Fruit fly (Drosophila melanogaster) whole organism, embryonic: ENCODE results near the gene dbr.

Source experiments
- Awh ChIP-seq: fragments of 200-800 bp; sonication (Bioruptor generic); IDR thresholded peaks from 2 replicates; pipeline ENCODE4, ENCODE4 v1.3.6; 2022; ENCODE audit warnings: missing biosample characterization, missing genetic modification characterization
- Bdp1 ChIP-seq: fragments of 200-800 bp; sonication (Bioruptor generic); optimal IDR thresholded peaks from 3 replicates; lab custom pipeline; 2016; ENCODE audit warnings: missing biosample characterization, missing genetic modification characterization
- Blimp-1 ChIP-seq: fragments of 200-800 bp; sonication (Bioruptor generic); optimal IDR thresholded peaks from 3 replicates; lab custom pipeline; 2018; ENCODE audit warnings: missing biosample characterization, missing genetic modification characterization, mild to moderate bottlenecking, moderate library complexity, missing genetic modification reagents
- CG10543 ChIP-seq: fragments of 200-800 bp; sonication (Bioruptor generic); optimal IDR thresholded peaks from 3 replicates; lab custom pipeline; 2017; ENCODE audit warnings: missing biosample characterization, mild to moderate bottlenecking, missing genetic modification characterization, moderate library complexity
- CG13424 ChIP-seq: fragments of 200-800 bp; sonication (Bioruptor generic); optimal IDR thresholded peaks from 2 replicates; lab custom pipeline; 2019; ENCODE audit warnings: missing biosample characterization, mild to moderate bottlenecking, missing genetic modification characterization, moderate library complexity
- CG13894 ChIP-seq: fragments of 200-800 bp; sonication (Bioruptor generic); optimal IDR thresholded peaks from 3 replicates; lab custom pipeline; 2018; ENCODE audit warnings: missing biosample characterization, mild to moderate bottlenecking, missing genetic modification characterization, moderate library complexity
- CG1529 ChIP-seq: fragments of 200-800 bp; sonication (Bioruptor generic); optimal IDR thresholded peaks from 3 replicates; lab custom pipeline; 2018; ENCODE audit warnings: missing biosample characterization, missing genetic modification characterization
- CG16813 ChIP-seq: fragments of 200-800 bp; sonication (Bioruptor generic); IDR thresholded peaks from 3 replicates; pipeline ENCODE4 v1.3.6; 2022; ENCODE audit warnings: missing biosample characterization, missing genetic modification characterization; ENCODE audit not compliant: partially characterized antibody
- CG16863 ChIP-seq: fragments of 200-800 bp; sonication (Bioruptor generic); optimal IDR thresholded peaks from 3 replicates; lab custom pipeline; 2016; ENCODE audit warnings: missing biosample characterization, missing genetic modification characterization
- CG17186 ChIP-seq: fragments of 200-800 bp; sonication (Bioruptor generic); optimal IDR thresholded peaks from 3 replicates; lab custom pipeline; 2017; ENCODE audit warnings: missing biosample characterization, missing genetic modification reagents, missing genetic modification characterization
- CG2199 ChIP-seq: fragments of 200-800 bp; sonication (Bioruptor generic); IDR thresholded peaks from 3 replicates; pipeline ENCODE4 v1.3.6; 2022; ENCODE audit warnings: missing biosample characterization, missing genetic modification characterization
- CG3163 ChIP-seq: fragments of 200-800 bp; sonication (Bioruptor generic); optimal IDR thresholded peaks from 3 replicates; lab custom pipeline; 2016; ENCODE audit warnings: missing biosample characterization, missing genetic modification characterization
- CG32532 ChIP-seq: fragments of 200-800 bp; sonication (Bioruptor generic); IDR thresholded peaks from 2 replicates; pipeline ENCODE4 v1.3.6; 2022; ENCODE audit warnings: missing biosample characterization, missing genetic modification characterization
- CG33213 ChIP-seq: fragments of 200-800 bp; sonication (Bioruptor generic); optimal IDR thresholded peaks from 3 replicates; lab custom pipeline; 2016; ENCODE audit warnings: missing biosample characterization, missing genetic modification characterization
- CG6254 ChIP-seq: fragments of 200-800 bp; sonication (Bioruptor generic); optimal IDR thresholded peaks from 3 replicates; lab custom pipeline; 2017; ENCODE audit warnings: mild to moderate bottlenecking, missing biosample characterization, missing genetic modification reagents, missing genetic modification characterization
- CG8359 ChIP-seq: fragments of 200-800 bp; sonication (Bioruptor generic); optimal IDR thresholded peaks from 2 replicates; lab custom pipeline; 2017; ENCODE audit warnings: missing biosample characterization, mild to moderate bottlenecking, missing genetic modification characterization, borderline replicate concordance
- CG9437 ChIP-seq: fragments of 200-800 bp; sonication (Bioruptor generic); optimal IDR thresholded peaks from 2 replicates; lab custom pipeline; 2018; ENCODE audit warnings: missing biosample characterization, mild to moderate bottlenecking, missing genetic modification characterization
- Ets65A ChIP-seq: fragments of 200-800 bp; sonication (Bioruptor generic); peaks from one replicate; lab custom pipeline; 2016; ENCODE audit warnings: missing biosample characterization, missing genetic modification characterization
- H15 ChIP-seq: fragments of 200-800 bp; sonication (Bioruptor generic); IDR thresholded peaks from 3 replicates; pipeline ENCODE4 v1.3.6; 2022; ENCODE audit warnings: missing biosample characterization, missing genetic modification characterization
- HmgZ ChIP-seq: fragments of 200-800 bp; sonication (Bioruptor generic); optimal IDR thresholded peaks from 2 replicates; lab custom pipeline; 2018; ENCODE audit warnings: missing biosample characterization, mild to moderate bottlenecking, missing genetic modification characterization
- Med ChIP-seq: fragments of 200-800 bp; sonication (Bioruptor generic); peaks from one replicate; lab custom pipeline; 2016; ENCODE audit warnings: missing biosample characterization, missing genetic modification characterization, mild to moderate bottlenecking, inconsistent platforms, moderate library complexity
- NK7.1 ChIP-seq: fragments of 200-800 bp; sonication (Bioruptor generic); optimal IDR thresholded peaks from 3 replicates; lab custom pipeline; 2016; ENCODE audit warnings: missing biosample characterization, missing genetic modification characterization
- Nf-YB ChIP-seq: fragments of 200-800 bp; sonication (Bioruptor generic); optimal IDR thresholded peaks from 3 replicates; lab custom pipeline; 2019; ENCODE audit warnings: missing biosample characterization, mild to moderate bottlenecking, missing genetic modification characterization, moderate library complexity
- Spps ChIP-seq: fragments of 200-800 bp; sonication (Bioruptor generic); optimal IDR thresholded peaks from 2 replicates; lab custom pipeline; 2018; ENCODE audit warnings: missing biosample characterization, mild to moderate bottlenecking, missing genetic modification characterization
- Taf1 ChIP-seq: fragments of 200-800 bp; sonication (Bioruptor generic); IDR thresholded peaks from 2 replicates; pipeline ENCODE4 v1.3.6; 2022; ENCODE audit warnings: missing biosample characterization, missing genetic modification characterization
- Xbp1 ChIP-seq: fragments of 200-800 bp; sonication (Bioruptor generic); optimal IDR thresholded peaks from 3 replicates; lab custom pipeline; 2016; ENCODE audit warnings: missing biosample characterization, mild to moderate bottlenecking, missing genetic modification characterization
- abd-A ChIP-seq: fragments of 200-800 bp; sonication (Bioruptor generic); optimal IDR thresholded peaks from 3 replicates; lab custom pipeline; 2019; ENCODE audit warnings: missing biosample characterization, mild to moderate bottlenecking, missing genetic modification characterization, moderate library complexity
- amos ChIP-seq: fragments of 200-800 bp; sonication (Bioruptor generic); IDR thresholded peaks from 2 replicates; pipeline ENCODE4 v1.3.6; 2022; ENCODE audit warnings: missing biosample characterization, missing genetic modification characterization; ENCODE audit not compliant: partially characterized antibody
- bbx ChIP-seq: fragments of 200-800 bp; sonication (Bioruptor generic); IDR thresholded peaks from 2 replicates; pipeline ENCODE4 v1.3.6; 2022; ENCODE audit warnings: missing biosample characterization, missing genetic modification characterization; ENCODE audit not compliant: partially characterized antibody
- bcd ChIP-seq: fragments of 200-800 bp; sonication (Bioruptor generic); optimal IDR thresholded peaks from 2 replicates; lab custom pipeline; 2017; ENCODE audit warnings: missing biosample characterization, mild to moderate bottlenecking, missing genetic modification characterization
- chif ChIP-seq, 2 experiments: fragments of 200-800 bp; sonication (Bioruptor generic); optimal IDR thresholded peaks; 3 replicates each; lab custom pipeline; 2016; ENCODE audit warnings: missing biosample characterization in 2 of 2, missing genetic modification characterization in 2 of 2
- croc ChIP-seq: fragments of 200-800 bp; sonication (Bioruptor generic); conservative IDR thresholded peaks from 3 replicates; pipeline ENCODE4 v1.3.6; 2022; ENCODE audit warnings: missing biosample characterization, missing genetic modification characterization
- ems ChIP-seq: fragments of 200-800 bp; sonication (Bioruptor generic); optimal IDR thresholded peaks from 3 replicates; lab custom pipeline; 2016; ENCODE audit warnings: missing biosample characterization, missing genetic modification characterization
- en ChIP-seq: fragments of 200-800 bp; sonication (Bioruptor generic); optimal IDR thresholded peaks from 2 replicates; lab custom pipeline; 2016; ENCODE audit warnings: missing biosample characterization, missing genetic modification characterization
- ewg ChIP-seq: fragments of 200-800 bp; sonication (Bioruptor generic); optimal IDR thresholded peaks from 3 replicates; lab custom pipeline; 2017; ENCODE audit warnings: mild to moderate bottlenecking, missing biosample characterization, missing genetic modification reagents, missing genetic modification characterization
- gfzf ChIP-seq: fragments of 200-800 bp; sonication (Bioruptor generic); optimal IDR thresholded peaks from 2 replicates; lab custom pipeline; 2016; ENCODE audit warnings: missing biosample characterization, mild to moderate bottlenecking, missing genetic modification characterization, moderate library complexity
- gt ChIP-seq: fragments of 200-800 bp; sonication (Bioruptor generic); IDR thresholded peaks from 2 replicates; pipeline ENCODE4 v1.3.6; 2022; ENCODE audit warnings: missing biosample characterization, missing genetic modification characterization
- hbn ChIP-seq: fragments of 200-800 bp; sonication (Bioruptor generic); IDR thresholded peaks from 2 replicates; pipeline ENCODE4 v1.3.6; 2022; ENCODE audit warnings: missing biosample characterization, missing genetic modification characterization; ENCODE audit not compliant: partially characterized antibody
- hkb ChIP-seq, 2 experiments: fragments of 200-800 bp in 1 of 2; fragments of >200 bp in 1 of 2; sonication (Bioruptor generic) in 1 of 2; IDR thresholded peaks in 1 of 2; optimal IDR thresholded peaks in 1 of 2; 2 replicates each; pipeline versions ENCODE4 v1.3.6 to Lab custom; 2017 to 2022; ENCODE audit warnings: missing biosample characterization in 1 of 2, missing genetic modification characterization in 1 of 2
- ken ChIP-seq: fragments of 200-800 bp; sonication (Bioruptor generic); IDR thresholded peaks from 3 replicates; pipeline ENCODE4 v1.3.6; 2022; ENCODE audit warnings: missing biosample characterization, missing genetic modification characterization
- nau ChIP-seq: fragments of 200-800 bp; sonication (Bioruptor generic); optimal IDR thresholded peaks from 3 replicates; lab custom pipeline; 2017; ENCODE audit warnings: missing biosample characterization, mild to moderate bottlenecking, missing genetic modification characterization, missing genetic modification reagents
- p53 ChIP-seq: fragments of 200-800 bp; sonication (Bioruptor generic); optimal IDR thresholded peaks from 2 replicates; lab custom pipeline; 2016; ENCODE audit warnings: missing biosample characterization, missing genetic modification characterization
- pfk ChIP-seq: fragments of 200-800 bp; sonication (Bioruptor generic); optimal IDR thresholded peaks from 2 replicates; lab custom pipeline; 2018; ENCODE audit warnings: missing biosample characterization, mild to moderate bottlenecking, missing genetic modification characterization, moderate library complexity
- phol ChIP-seq: fragments of 200-800 bp; sonication (Bioruptor generic); optimal IDR thresholded peaks from 3 replicates; lab custom pipeline; 2018; ENCODE audit warnings: missing biosample characterization, mild to moderate bottlenecking, missing genetic modification characterization, moderate library complexity
- pzg ChIP-seq: fragments of 200-800 bp; sonication (Bioruptor generic); optimal IDR thresholded peaks from 3 replicates; lab custom pipeline; 2018; ENCODE audit warnings: missing biosample characterization, mild to moderate bottlenecking, missing genetic modification characterization, moderate library complexity
- sens ChIP-seq: fragments of 200-800 bp; sonication (Bioruptor generic); peaks from one replicate; lab custom pipeline; 2016; ENCODE audit warnings: missing biosample characterization, missing genetic modification characterization
- shn ChIP-seq: fragments of 200-800 bp; sonication (Bioruptor generic); optimal IDR thresholded peaks from 3 replicates; lab custom pipeline; 2016; ENCODE audit warnings: missing biosample characterization, missing genetic modification characterization
- sr ChIP-seq: fragments of 200-800 bp; sonication (Bioruptor generic); IDR thresholded peaks from 3 replicates; pipeline ENCODE4 v1.3.6; 2022; ENCODE audit warnings: missing biosample characterization, missing genetic modification characterization
- vfl ChIP-seq: fragments of 200-800 bp; sonication (Bioruptor generic); optimal IDR thresholded peaks from 2 replicates; lab custom pipeline; 2016; ENCODE audit warnings: missing biosample characterization, missing genetic modification characterization

Gene dbr

DNA sequence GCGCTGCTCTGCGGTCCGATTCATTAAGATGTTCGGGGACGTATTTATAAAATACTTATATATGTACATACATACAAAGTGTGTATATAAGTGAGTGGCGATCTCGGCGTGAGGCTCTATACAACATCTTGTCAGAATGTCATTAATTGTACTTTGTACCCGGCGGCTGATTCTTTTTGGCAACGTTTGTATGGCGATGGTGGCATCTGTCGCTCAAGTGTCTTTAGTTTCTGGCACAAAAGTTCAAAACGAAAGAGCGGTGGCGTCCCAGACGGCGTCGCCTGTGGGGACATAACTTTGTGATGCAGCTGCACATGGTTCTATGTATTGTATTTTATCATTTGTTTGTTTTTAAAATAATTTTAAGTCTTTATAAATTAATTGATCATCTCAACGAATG, 26.7 kb downstream of the dbr start:
- TF ChIP-seq CG2199 (GFP tag; lab: Robert Waterston, UW) (0 out of 3 replicates have a peak, but pooled peaks have one; percentile 1), Spps (no peak), CG10543 (GFP tag; lab: Kevin White, UChicago) (peak; percentile 22), pfk (GFP tag; lab: Kevin White, UChicago) (no peak), CG16813 (GFP tag; lab: Robert Waterston, UW) (no peak), CG9437 (no peak), Med (GFP tag; lab: Kevin White, UChicago) (peak; percentile 47), nau (GFP tag; lab: Kevin White, UChicago) (peak; percentile 15), Ets65A (GFP tag; lab: Kevin White, UChicago) (peak; percentile 78)
- TF ChIP-seq, all 482 proteins: peak for 5

DNA sequence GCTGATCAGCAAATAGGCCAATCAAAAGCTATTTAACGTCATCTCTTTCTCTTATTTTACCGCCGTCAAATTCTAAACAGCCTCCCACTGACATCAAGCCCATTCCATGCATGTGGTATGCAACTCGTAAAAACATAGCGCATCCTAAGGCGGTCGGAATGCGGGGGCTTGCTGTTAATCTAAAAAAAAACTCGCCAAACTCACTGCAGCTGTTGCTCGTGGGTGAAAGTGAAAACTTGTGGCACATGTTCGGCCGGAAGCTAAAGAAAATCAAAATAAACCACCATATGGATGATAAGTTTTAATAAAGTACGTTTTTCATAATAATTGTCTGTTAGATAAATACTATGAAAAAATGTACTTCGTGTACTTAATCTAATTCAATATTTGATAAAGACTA, 27.8 kb downstream of the dbr start:
- TF ChIP-seq CG13424 (no peak), CG6254 (GFP tag; lab: Kevin White, UChicago) (no peak), CG3163 (GFP tag; lab: Kevin White, UChicago) (no peak), HmgZ (no peak), amos (GFP tag; lab: Robert Waterston, UW) (no peak), Nf-YB (GFP tag; lab: Kevin White, UChicago) (peak; percentile 63), chif (GFP tag; optimal IDR thresholded peaks at IDR 0.05; lab: Kevin White, UChicago) (no peak), CG2199 (GFP tag; lab: Robert Waterston, UW) (0 out of 3 replicates have a peak, but pooled peaks have one; percentile 21), Awh (no peak), en (no peak), gt (no peak), Taf1 (GFP tag; lab: Robert Waterston, UW) (no peak), bbx (GFP tag; lab: Robert Waterston, UW) (peak; percentile 10; the same call in 1 of the 2 replicates), Bdp1 (no peak), CG8359 (GFP tag; lab: Kevin White, UChicago) (no peak), phol (tag; lab: Kevin White, UChicago) (no peak), NK7.1 (GFP tag; lab: Kevin White, UChicago) (no peak), p53 (GFP tag; lab: Kevin White, UChicago) (no peak), croc (GFP tag; lab: Robert Waterston, UW) (no peak), H15 (no peak), CG1529 (GFP tag; lab: Kevin White, UChicago) (no peak), bcd (no peak), shn (GFP tag; lab: Kevin White, UChicago) (no peak), hkb (optimal IDR thresholded peaks at IDR 0.05; lab: Kevin White, UChicago) (no peak), hkb (GFP tag; IDR thresholded peaks at IDR 0.05; lab: Robert Waterston, UW) (0 out of 2 replicates have a peak, but pooled peaks have one; percentile 8), vfl (GFP tag; lab: Kevin White, UChicago) (no peak), CG16863 (GFP tag; lab: Kevin White, UChicago) (no peak), CG13894 (tag; lab: Kevin White, UChicago) (no peak), hbn (GFP tag; lab: Robert Waterston, UW) (no peak), sr (GFP tag; lab: Robert Waterston, UW) (no peak; the same call in 2 of the 3 replicates), abd-A (no peak), gfzf (GFP tag; lab: Kevin White, UChicago) (no peak), ems (GFP tag; lab: Kevin White, UChicago) (no peak), pzg (GFP tag; lab: Kevin White, UChicago) (no peak), Xbp1 (GFP tag; lab: Kevin White, UChicago) (no peak), nau (GFP tag; lab: Kevin White, UChicago) (peak; percentile 70), CG33213 (GFP tag; lab: Kevin White, UChicago) (no peak), CG32532 (GFP tag; lab: Robert Waterston, UW) (no peak), ken (GFP tag; lab: Robert Waterston, UW) (no peak), Blimp-1 (GFP tag; lab: Kevin White, UChicago) (peak; percentile 86), sens (no peak), ewg (no peak), CG17186 (no peak)
